Worm (Caenorhabditis elegans) whole organism, L4 larva: ENCODE results near the gene F58B3.4.

Experiments
- D1046.2 ChIP-seq: fragments of 200-800 bp; sonication (Bioruptor generic); IDR thresholded peaks from 2 replicates; pipeline ENCODE4 v1.3.6; 2022; ENCODE audit warnings: missing genetic modification characterization, missing compliant biosample characterization
- F49E8.2 ChIP-seq: sonication (generic microtip); optimal IDR thresholded peaks from 2 replicates; lab custom pipeline; 2016; ENCODE audit warnings: missing compliant biosample characterization, mild to moderate bottlenecking, missing genetic modification characterization, borderline replicate concordance
- ama-1 ChIP-seq: fragments of 150-350 bp; optimal IDR thresholded peaks from 2 replicates; lab custom pipeline; 2014; ENCODE audit warnings: inconsistent platforms, mixed read lengths
- daf-12 ChIP-seq: fragments of 150-350 bp; optimal IDR thresholded peaks from 2 replicates; lab custom pipeline; 2014; ENCODE audit warnings: missing biosample characterization, missing genetic modification reagents, missing genetic modification characterization
- jun-1 ChIP-seq: fragments of 150-350 bp; optimal IDR thresholded peaks from 2 replicates; lab custom pipeline; 2014; ENCODE audit warnings: missing biosample characterization, missing genetic modification reagents, missing genetic modification characterization
- lin-1 ChIP-seq: fragments of 200-800 bp; sonication (Bioruptor generic); IDR thresholded peaks from 2 replicates; pipeline ENCODE4 v1.3.6; 2022; ENCODE audit warnings: missing genetic modification reagents, missing genetic modification characterization, missing compliant biosample characterization
- lin-29 ChIP-seq: fragments of 200-800 bp; sonication (Bioruptor generic); IDR thresholded peaks from 2 replicates; pipeline ENCODE4 v1.3.6; 2022; ENCODE audit warnings: missing genetic modification reagents, missing genetic modification characterization, missing compliant biosample characterization
- lin-38 ChIP-seq: fragments of 200-800 bp; sonication (Bioruptor generic); IDR thresholded peaks from 2 replicates; pipeline ENCODE4 v1.3.6; 2022; ENCODE audit warnings: missing genetic modification reagents, missing genetic modification characterization, missing compliant biosample characterization
- nhr-237 ChIP-seq: sonication (generic microtip); optimal IDR thresholded peaks from 2 replicates; lab custom pipeline; 2017; ENCODE audit warnings: missing biosample characterization, missing genetic modification characterization
- nhr-25 ChIP-seq: sonication (generic microtip); optimal IDR thresholded peaks from 2 replicates; lab custom pipeline; 2017; ENCODE audit warnings: missing genetic modification characterization, mild to moderate bottlenecking, missing compliant biosample characterization, antibody characterized with exemption, moderate library complexity, borderline replicate concordance; ENCODE audit not compliant: insufficient read depth
- nhr-6 ChIP-seq: fragments of 150-350 bp; optimal IDR thresholded peaks from 2 replicates; lab custom pipeline; 2014; ENCODE audit warnings: missing biosample characterization, missing genetic modification characterization
- php-3 ChIP-seq: fragments of 200-800 bp; sonication (Bioruptor generic); IDR thresholded peaks from 2 replicates; pipeline ENCODE4 v1.3.6; 2022; ENCODE audit warnings: missing genetic modification reagents, missing genetic modification characterization, missing compliant biosample characterization
- unc-130 ChIP-seq: sonication (generic microtip); optimal IDR thresholded peaks from 2 replicates; lab custom pipeline; 2016; ENCODE audit warnings: missing genetic modification reagents, missing genetic modification characterization, missing compliant biosample characterization

ce11 chrIV:11646908-11647307 is 15.3 kb upstream of the F58B3.4 start:
- TF ChIP-seq nhr-237 (tag; lab: Kevin White, UChicago) (no peak), D1046.2 (GFP tag; lab: Robert Waterston, UW) (no peak), daf-12 (tag; lab: Kevin White, UChicago) (no peak), ama-1 (lab: Kevin White, UChicago) (no peak), nhr-6 (tag; lab: Kevin White, UChicago) (no peak), unc-130 (GFP tag; lab: Kevin White, UChicago) (no peak), lin-38 (GFP tag; lab: Robert Waterston, UW) (no peak), nhr-25 (tag; lab: Kevin White, UChicago) (no peak), jun-1 (no peak), php-3 (GFP tag; lab: Robert Waterston, UW) (no peak), F49E8.2 (no peak), lin-29 (GFP tag; lab: Robert Waterston, UW) (no peak), lin-1 (GFP tag; lab: Robert Waterston, UW) (no peak)
